Fruit fly (Drosophila melanogaster) whole organism, adult: ENCODE measurements around the gene Cyp4c3.

ENCODE experiments used
- CG11617 ChIP-seq: fragments of 200-800 bp; sonication (Bioruptor generic); optimal IDR thresholded peaks from 2 replicates; lab custom pipeline; 2017; ENCODE audit warnings: mild to moderate bottlenecking, missing biosample characterization, missing genetic modification reagents, missing genetic modification characterization
- CG12768 ChIP-seq: fragments of 200-800 bp; sonication (Bioruptor generic); optimal IDR thresholded peaks from 2 replicates; lab custom pipeline; 2017; ENCODE audit warnings: missing biosample characterization, missing genetic modification characterization, mild to moderate bottlenecking, moderate library complexity, missing genetic modification reagents
- CG14711 ChIP-seq: fragments of 200-800 bp; sonication (Bioruptor generic); optimal IDR thresholded peaks from 2 replicates; lab custom pipeline; 2018; ENCODE audit warnings: missing biosample characterization, mild to moderate bottlenecking, missing genetic modification characterization, moderate library complexity
- CG5204 ChIP-seq: fragments of 200-800 bp; sonication (Bioruptor generic); optimal IDR thresholded peaks from 2 replicates; lab custom pipeline; 2016; ENCODE audit warnings: missing biosample characterization, missing genetic modification characterization
- CG7045 ChIP-seq: fragments of 200-800 bp; sonication (Bioruptor generic); optimal IDR thresholded peaks from 2 replicates; lab custom pipeline; 2017; ENCODE audit warnings: missing biosample characterization, mild to moderate bottlenecking, missing genetic modification characterization
- bab1 ChIP-seq: fragments of 200-800 bp; sonication (Bioruptor generic); optimal IDR thresholded peaks from 3 replicates; lab custom pipeline; 2019; ENCODE audit warnings: missing biosample characterization, mild to moderate bottlenecking, missing genetic modification characterization, moderate library complexity
- cnc ChIP-seq, 2 experiments: fragments of >200 bp; optimal IDR thresholded peaks; 2 replicates each; lab custom pipeline; 2017
- kay ChIP-seq: fragments of 200-800 bp; sonication (Bioruptor generic); peaks from one replicate; lab custom pipeline; 2016; ENCODE audit warnings: missing biosample characterization, missing genetic modification characterization, borderline replicate concordance
- ovo ChIP-seq: fragments of 200-800 bp; sonication (Bioruptor generic); optimal IDR thresholded peaks from 2 replicates; lab custom pipeline; 2016; ENCODE audit warnings: missing biosample characterization, missing genetic modification characterization

DNA sequence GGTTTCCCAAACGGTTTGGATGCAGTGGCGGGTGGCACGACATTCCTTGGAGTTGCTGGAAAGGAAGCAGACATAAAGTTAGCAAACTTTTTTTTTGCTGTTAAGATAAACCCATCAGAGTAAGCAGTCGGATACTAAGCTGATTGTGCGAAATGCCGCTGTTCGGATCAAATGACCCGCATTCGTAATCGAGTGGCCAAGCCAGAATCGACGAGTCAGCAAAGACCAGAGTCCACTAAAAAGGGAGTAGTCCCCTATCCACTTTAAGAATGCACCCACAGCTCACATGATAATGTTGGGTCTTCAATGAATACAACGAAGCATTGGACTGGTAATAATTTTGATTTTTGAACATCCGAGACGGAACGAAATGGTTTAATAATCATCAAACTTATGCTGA, 7.0 kb upstream of the Cyp4c3 start:
- no peak for TF ChIP-seq CG5204 (GFP tag; lab: Kevin White, UChicago)
- TF ChIP-seq kay (GFP tag; lab: Kevin White, UChicago), result no peak
- TF ChIP-seq bab1 (GFP tag; lab: Kevin White, UChicago), result no peak
- no peak for TF ChIP-seq ovo (GFP tag; lab: Kevin White, UChicago)
- no peak for TF ChIP-seq CG12768
- TF ChIP-seq CG14711 (tag; lab: Kevin White, UChicago), result no peak
- no peak for TF ChIP-seq cnc (optimal IDR thresholded peaks at IDR 0.05; lab: Kevin White, UChicago)
- no peak for TF ChIP-seq CG11617
- TF ChIP-seq CG7045 (GFP tag; lab: Kevin White, UChicago), result no peak
